Fruit fly (Drosophila melanogaster): Measurements from ENCODE around the gene CHMP2B.

Gene CHMP2B

DNA sequence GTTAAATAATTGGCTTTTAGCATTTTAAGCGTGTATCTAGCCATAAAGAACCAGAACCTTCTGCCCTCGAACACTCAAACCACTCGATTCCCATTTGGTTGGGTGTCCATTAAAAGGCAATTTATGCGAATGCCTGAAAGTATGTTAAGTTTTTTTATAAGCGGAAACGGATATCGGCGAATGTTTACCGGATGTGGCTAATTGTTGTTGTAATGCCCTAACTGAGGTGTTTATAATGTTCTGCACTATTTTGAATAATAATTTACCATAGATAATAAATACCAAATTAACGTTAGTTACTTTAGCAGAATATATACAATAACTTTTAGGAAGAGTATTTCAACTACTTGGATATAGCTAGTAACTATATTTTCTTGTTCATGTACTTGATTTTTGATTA is 42.7 kb upstream of the CHMP2B start (continued):
- TF ChIP-seq lab (GFP tag; optimal IDR thresholded peaks at IDR 0.05) (no peak), az2 (GFP tag; optimal IDR thresholded peaks at IDR 0.05) (no peak), crp (GFP tag; optimal IDR thresholded peaks at IDR 0.05) (no peak), hb (GFP tag; IDR thresholded peaks at IDR 0.05; ENCODE audit: partially characterized antibody) (no peak), jing (GFP tag; optimal IDR thresholded peaks at IDR 0.05) (no peak), bcd (GFP tag; optimal IDR thresholded peaks at IDR 0.05) (no peak), CG6254 (GFP tag; optimal IDR thresholded peaks at IDR 0.05) (no peak), CG17568 (GFP tag; optimal IDR thresholded peaks at IDR 0.05) (no peak), CG1792 (GFP tag; optimal IDR thresholded peaks at IDR 0.05) (no peak), Rfx (GFP tag; IDR thresholded peaks at IDR 0.05) (no peak), CG9932 (GFP tag; IDR thresholded peaks at IDR 0.05) (no peak), CG7556 (GFP tag; optimal IDR thresholded peaks at IDR 0.05) (no peak), Atf6 (GFP tag; IDR thresholded peaks at IDR 0.05) (no peak), CG8359 (GFP tag; optimal IDR thresholded peaks at IDR 0.05; ENCODE audit: borderline replicate concordance) (no peak), CG10654 (GFP tag; optimal IDR thresholded peaks at IDR 0.05) (no peak), TFAM (GFP tag; optimal IDR thresholded peaks at IDR 0.05) (no peak), Dref (GFP tag; IDR thresholded peaks at IDR 0.05) (no peak), vvl (GFP tag; IDR thresholded peaks at IDR 0.05) (no peak), tna (GFP tag; IDR thresholded peaks at IDR 0.05; ENCODE audit: partially characterized antibody) (no peak), ci (GFP tag; IDR thresholded peaks at IDR 0.05) (peak; percentile 81), CG6689 (GFP tag; IDR thresholded peaks at IDR 0.05) (no peak), CG7271 (tag; optimal IDR thresholded peaks at IDR 0.05) (peak; percentile 69), CG10979 (tag; optimal IDR thresholded peaks at IDR 0.05) (no peak), sens-2 (GFP tag; IDR thresholded peaks at IDR 0.05) (peak; percentile 18; the same call in 1 of the 2 replicates), NfI (GFP tag; optimal IDR thresholded peaks at IDR 0.05) (peak; percentile 45)

DNA sequence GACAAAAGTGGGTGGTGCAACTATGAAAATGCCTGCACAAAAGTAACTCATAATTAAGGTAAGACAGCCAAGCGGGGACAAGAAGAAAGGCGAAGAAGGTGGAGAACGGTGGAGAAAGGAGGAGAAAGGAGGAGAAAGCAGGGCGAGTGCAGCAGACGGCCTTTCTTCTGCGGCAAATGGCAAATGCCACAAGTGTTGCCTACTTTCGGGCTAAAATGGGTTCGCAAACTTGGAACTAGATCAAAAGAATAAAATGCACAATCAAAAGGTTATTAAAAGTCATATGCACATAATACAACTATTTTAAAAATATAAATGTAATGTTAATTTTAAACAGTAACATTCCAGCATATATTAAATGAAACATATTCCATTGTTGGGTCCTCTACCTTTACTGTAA is 37.4 kb upstream of the CHMP2B start:
- TF ChIP-seq CG15514 (GFP tag; optimal IDR thresholded peaks at IDR 0.05) = peak; percentile 91
- no peak for TF ChIP-seq Sox102F (GFP tag; optimal IDR thresholded peaks at IDR 0.05)
- TF ChIP-seq p53 (GFP tag; optimal IDR thresholded peaks at IDR 0.05) = no peak
- TF ChIP-seq disco-r (GFP tag; optimal IDR thresholded peaks at IDR 0.05) = no peak

DNA sequence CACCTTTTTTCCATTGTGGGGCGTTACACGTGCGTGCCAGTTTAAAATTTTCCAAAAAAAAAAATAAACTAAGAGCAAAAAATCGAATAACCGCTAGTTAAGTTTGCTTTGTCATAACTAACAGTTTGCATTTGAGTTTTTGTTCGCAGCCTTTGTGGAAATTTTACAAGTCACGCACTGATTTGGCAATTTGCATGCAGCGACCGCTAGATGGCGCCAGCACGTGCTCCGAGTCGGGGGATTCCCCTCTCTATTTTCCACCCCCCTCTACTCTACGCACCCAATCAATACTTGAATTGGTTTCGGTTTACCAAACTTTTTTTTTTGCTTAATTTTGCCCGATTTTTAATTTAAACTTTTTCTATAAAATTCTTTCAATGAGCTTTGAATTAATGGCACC is 14.2 kb upstream of the CHMP2B start:
- TF ChIP-seq vnd (GFP tag; IDR thresholded peaks at IDR 0.05; ENCODE audit: partially characterized antibody) (0 out of 3 replicates have a peak, but pooled peaks have one; percentile 23), tap (tag; optimal IDR thresholded peaks at IDR 0.05) (no peak), Ets65A (GFP tag) (peak; percentile 10), cato (GFP tag; optimal IDR thresholded peaks at IDR 0.05; ENCODE audit: borderline replicate concordance) (no peak), CTCF (GFP tag; optimal IDR thresholded peaks at IDR 0.05) (peak; percentile 82), lmd (GFP tag; IDR thresholded peaks at IDR 0.05) (no peak), crol (GFP tag; IDR thresholded peaks at IDR 0.05) (peak; percentile 46; the same call in 1 of the 2 replicates)

DNA sequence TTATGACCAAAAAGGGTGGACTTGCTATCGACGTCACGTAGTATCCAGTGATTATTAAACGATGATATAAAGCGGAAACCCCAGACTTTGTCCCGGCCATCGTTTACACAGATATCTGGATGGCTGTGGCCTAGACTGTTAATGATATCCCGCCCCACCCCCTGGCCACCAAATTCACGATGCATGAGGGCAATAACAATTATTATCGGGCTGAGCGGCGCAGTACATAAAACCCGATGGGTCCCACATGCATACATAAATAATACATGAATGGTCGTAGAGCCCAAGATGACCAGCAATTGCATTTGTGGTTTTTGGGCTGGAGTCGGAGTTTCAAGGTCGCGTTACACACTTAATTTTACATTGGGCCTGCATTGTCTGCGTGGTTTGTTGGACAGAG is 11.8 kb upstream of the CHMP2B start:
- TF ChIP-seq vvl (GFP tag; IDR thresholded peaks at IDR 0.05) = peak; percentile 76
- TF ChIP-seq kni (GFP tag; optimal IDR thresholded peaks at IDR 0.05) = peak; percentile 61
- TF ChIP-seq fd96Cb (tag; optimal IDR thresholded peaks at IDR 0.05) = no peak
- peak; percentile 3 for TF ChIP-seq nom (GFP tag; optimal IDR thresholded peaks at IDR 0.05)

All from whole organism, embryonic.